Worm (Caenorhabditis elegans) whole organism, L1 larva: Measurements from ENCODE around the gene F16G10.13.
A peak's percentile ranks its signal among the peaks of the same experiment; 100 is the strongest.

Experiments used
- F16B12.6 ChIP-seq: fragments of 150-350 bp; optimal IDR thresholded peaks from 2 replicates; lab custom pipeline; 2014; ENCODE audit warnings: missing biosample characterization, missing genetic modification characterization
- aha-1 ChIP-seq: fragments of 150-350 bp; optimal IDR thresholded peaks from 2 replicates; lab custom pipeline; 2014; ENCODE audit warnings: missing biosample characterization, missing genetic modification characterization
- blmp-1 ChIP-seq: fragments of 150-350 bp; optimal IDR thresholded peaks from 2 replicates; lab custom pipeline; 2014; ENCODE audit warnings: missing biosample characterization, missing genetic modification characterization
- ceh-8 ChIP-seq: fragments of 200-800 bp; sonication (Bioruptor generic); optimal IDR thresholded peaks from 2 replicates; lab custom pipeline; 2018; ENCODE audit warnings: mild to moderate bottlenecking, missing genetic modification characterization, moderate library complexity, missing compliant biosample characterization
- ces-1 ChIP-seq: fragments of 150-350 bp; optimal IDR thresholded peaks from 2 replicates; lab custom pipeline; 2014; ENCODE audit warnings: missing biosample characterization, missing genetic modification reagents, missing genetic modification characterization
- dpl-1 ChIP-seq, 3 experiments: fragments of 150-350 bp in 2 of 3; sonication (generic microtip) in 1 of 3; optimal IDR thresholded peaks; 2 replicates each; lab custom pipeline; 2014 to 2017; ENCODE audit warnings: missing biosample characterization in 3 of 3, missing genetic modification characterization in 3 of 3, missing genetic modification reagents in 3 of 3
- efl-1 ChIP-seq, 4 experiments: fragments of 150-350 bp; optimal IDR thresholded peaks in 3 of 4; peaks in 1 of 4; 1 replicate in 1 of 4; 2 replicates in 3 of 4; lab custom pipeline; 2014; ENCODE audit warnings: missing biosample characterization in 2 of 4, missing genetic modification characterization in 2 of 4, missing genetic modification reagents in 2 of 4
- efl-3 ChIP-seq: fragments of 200-800 bp; sonication (Bioruptor generic); optimal IDR thresholded peaks from 2 replicates; lab custom pipeline; 2018; ENCODE audit warnings: mild to moderate bottlenecking, missing genetic modification characterization, missing compliant biosample characterization
- egl-27 ChIP-seq, 2 experiments: fragments of 150-350 bp in 1 of 2; sonication (generic microtip); optimal IDR thresholded peaks; 3 replicates each; lab custom pipeline; 2017 to 2018; ENCODE audit warnings: missing biosample characterization in 2 of 2, missing genetic modification characterization in 2 of 2, missing genetic modification reagents in 2 of 2
- elt-2 ChIP-seq: sonication (generic microtip); optimal IDR thresholded peaks from 2 replicates; lab custom pipeline; 2016; ENCODE audit warnings: missing genetic modification characterization, mild to moderate bottlenecking, inconsistent platforms, missing compliant biosample characterization, missing genetic modification reagents
- elt-3 ChIP-seq, 6 experiments: fragments of 150-350 bp in 1 of 6; sonication (generic microtip); optimal IDR thresholded peaks; 2 replicates each; lab custom pipeline; 2017 to 2018; ENCODE audit warnings: missing biosample characterization in 6 of 6, missing genetic modification characterization in 6 of 6, inconsistent platforms in 1 of 6
- hlh-17 ChIP-seq: fragments of 200-800 bp; sonication (Bioruptor generic); optimal IDR thresholded peaks from 2 replicates; lab custom pipeline; 2018; ENCODE audit warnings: missing genetic modification characterization, mild to moderate bottlenecking, missing compliant biosample characterization, moderate library complexity, borderline replicate concordance
- isw-1 ChIP-seq: fragments of 200-800 bp; sonication (Bioruptor generic); IDR thresholded peaks from 2 replicates; pipeline ENCODE4 v1.3.6; 2022; ENCODE audit warnings: missing genetic modification characterization, missing compliant biosample characterization
- jun-1 ChIP-seq: fragments of 150-350 bp; optimal IDR thresholded peaks from 2 replicates; lab custom pipeline; 2014; ENCODE audit warnings: missing biosample characterization, missing genetic modification reagents, missing genetic modification characterization
- lin-13 ChIP-seq: fragments of 150-350 bp; optimal IDR thresholded peaks from 2 replicates; lab custom pipeline; 2014; ENCODE audit warnings: missing biosample characterization, missing genetic modification reagents, missing genetic modification characterization
- lin-35 ChIP-seq, 2 experiments: fragments of 150-350 bp; optimal IDR thresholded peaks; 2 replicates each; lab custom pipeline; 2014; ENCODE audit warnings: missing biosample characterization in 2 of 2, missing genetic modification characterization in 2 of 2, missing genetic modification reagents in 2 of 2
- lsy-2 ChIP-seq, 2 experiments: fragments of 150-350 bp; optimal IDR thresholded peaks; 2 replicates each; lab custom pipeline; 2014; ENCODE audit warnings: missing biosample characterization in 2 of 2, missing genetic modification characterization in 2 of 2
- mef-2 ChIP-seq: fragments of 150-350 bp; optimal IDR thresholded peaks from 2 replicates; lab custom pipeline; 2014; ENCODE audit warnings: missing biosample characterization, missing genetic modification characterization
- nhr-19 ChIP-seq: fragments of 200-800 bp; sonication (Bioruptor generic); conservative IDR thresholded peaks from 2 replicates; pipeline ENCODE4 v1.3.6; 2022; ENCODE audit warnings: missing genetic modification characterization, missing compliant biosample characterization
- nhr-77 ChIP-seq: fragments of 150-350 bp; optimal IDR thresholded peaks from 2 replicates; lab custom pipeline; 2014; ENCODE audit warnings: missing biosample characterization, missing genetic modification characterization
- nhr-90 ChIP-seq: sonication (generic microtip); optimal IDR thresholded peaks from 2 replicates; lab custom pipeline; 2016; ENCODE audit warnings: mild to moderate bottlenecking, missing genetic modification characterization, missing compliant biosample characterization; ENCODE audit not compliant: poor library complexity
- pag-3 ChIP-seq: sonication (generic microtip); optimal IDR thresholded peaks from 2 replicates; lab custom pipeline; 2017; ENCODE audit warnings: missing genetic modification characterization, mild to moderate bottlenecking, missing compliant biosample characterization, antibody characterized with exemption, borderline replicate concordance; ENCODE audit not compliant: insufficient read depth
- pax-3 ChIP-seq: fragments of 200-800 bp; sonication (Bioruptor generic); optimal IDR thresholded peaks from 2 replicates; lab custom pipeline; 2018; ENCODE audit warnings: mild to moderate bottlenecking, missing genetic modification characterization, moderate library complexity, missing compliant biosample characterization
- pqm-1 ChIP-seq: sonication (generic microtip); optimal IDR thresholded peaks from 3 replicates; lab custom pipeline; 2017; ENCODE audit warnings: missing biosample characterization, missing genetic modification characterization
- skn-1 ChIP-seq: fragments of 150-350 bp; optimal IDR thresholded peaks from 2 replicates; lab custom pipeline; 2014; ENCODE audit warnings: missing biosample characterization, missing genetic modification characterization
- snu-23 ChIP-seq: sonication (generic microtip); optimal IDR thresholded peaks from 2 replicates; lab custom pipeline; 2016; ENCODE audit warnings: missing genetic modification characterization, missing compliant biosample characterization
- tlp-1 ChIP-seq: fragments of 150-350 bp; optimal IDR thresholded peaks from 2 replicates; lab custom pipeline; 2014; ENCODE audit warnings: missing biosample characterization, missing genetic modification characterization
- unc-98 ChIP-seq: fragments of 200-800 bp; sonication (Bioruptor generic); IDR thresholded peaks from 2 replicates; pipeline ENCODE4 v1.3.6; 2022; ENCODE audit warnings: missing genetic modification characterization, missing compliant biosample characterization
- vab-15 ChIP-seq: sonication (generic microtip); optimal IDR thresholded peaks from 2 replicates; lab custom pipeline; 2017; ENCODE audit warnings: missing genotype, mild to moderate bottlenecking, missing genetic modification characterization, missing compliant biosample characterization
- xbp-1 ChIP-seq: sonication (generic microtip); optimal IDR thresholded peaks from 2 replicates; lab custom pipeline; 2016; ENCODE audit warnings: missing genetic modification characterization, missing compliant biosample characterization
- zag-1 ChIP-seq: fragments of 150-350 bp; optimal IDR thresholded peaks from 2 replicates; lab custom pipeline; 2014; ENCODE audit warnings: missing biosample characterization, missing genetic modification characterization
- ztf-11 ChIP-seq, 2 experiments: sonication (generic microtip); optimal IDR thresholded peaks; 2 replicates each; lab custom pipeline; 2016 to 2017; ENCODE audit warnings: missing genetic modification characterization in 2 of 2, missing biosample characterization in 1 of 2, missing compliant biosample characterization in 1 of 2

F16G10.13 gene

DNA sequence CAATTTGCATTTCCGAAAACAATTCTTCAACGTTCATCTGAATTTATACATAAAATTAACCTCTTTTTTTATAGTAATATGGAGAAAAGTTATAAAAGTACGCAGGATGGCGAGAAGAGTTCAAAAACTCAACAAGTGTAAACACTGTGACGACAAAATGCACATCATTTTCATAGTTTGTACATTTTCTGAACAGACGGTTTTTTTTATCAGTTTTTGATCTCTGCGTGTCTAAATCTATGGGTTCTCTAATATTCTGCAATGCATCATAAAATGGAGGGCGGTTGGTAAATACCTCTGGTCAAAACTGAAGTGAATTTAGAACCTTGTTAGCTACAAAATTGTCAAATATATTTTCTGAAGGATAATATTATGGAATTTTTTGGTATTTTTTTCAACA is 19.7 kb upstream of the F16G10.13 start, which contains the start of gene fbxa-4:
Gene fbxa-4, minus strand, starts transcription at position 93 of the 400 bp plus-strand sequence.
- TF ChIP-seq F16B12.6 (tag; lab: Kevin White, UChicago) (peak; percentile 44), nhr-90 (tag; lab: Kevin White, UChicago) (peak; percentile 11), elt-2 (tag; lab: Kevin White, UChicago) (peak; percentile 65), dpl-1 (GFP tag; optimal IDR thresholded peaks at IDR 0.05; lab: Kevin White, UChicago) (peak in 1 of 3 experiments; percentile 4), efl-1 (optimal IDR thresholded peaks at IDR 0.05; lab: Kevin White, UChicago) (peak in 1 of 2 experiments; percentile 27), efl-1 (GFP tag; optimal IDR thresholded peaks at IDR 0.05 in 1 of 2; lab: Kevin White, UChicago) (peak in 1 of 2 experiments; percentile 35), nhr-19 (GFP tag; lab: Robert Waterston, UW) (no peak), lsy-2 (tag; optimal IDR thresholded peaks at IDR 0.05; lab: Kevin White, UChicago) (peak in 1 of 2 experiments; percentile 15), blmp-1 (tag; lab: Kevin White, UChicago) (no peak), lin-35 (GFP tag; optimal IDR thresholded peaks at IDR 0.05; lab: Kevin White, UChicago) (peak in 1 of 2 experiments; percentile 51)

DNA sequence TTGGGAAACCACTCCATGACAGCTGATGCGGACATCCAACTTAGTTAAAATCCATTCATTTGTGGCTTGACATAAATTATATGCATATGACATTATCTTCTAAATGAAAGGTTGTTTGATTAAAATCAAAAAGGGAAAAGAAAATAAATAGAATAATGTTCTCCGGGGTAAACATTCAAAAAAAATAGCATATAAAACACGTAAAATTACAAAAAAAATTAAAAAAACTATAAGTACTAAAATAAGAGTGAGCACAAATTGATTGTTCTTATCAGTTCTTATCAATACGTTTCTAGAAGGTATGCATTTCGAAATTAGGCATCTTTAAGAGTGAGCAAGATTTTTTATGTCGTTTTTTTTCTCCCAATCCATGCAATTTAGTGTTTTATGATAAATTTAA is 16.9 kb upstream of the F16G10.13 start, which contains the start of gene fbxa-182:
Gene fbxa-182, minus strand, starts transcription at position 101 of the 400 bp plus-strand sequence.
- TF ChIP-seq skn-1 (tag; lab: Kevin White, UChicago) = no peak
- peak; percentile 10 for TF ChIP-seq elt-2 (tag; lab: Kevin White, UChicago)

DNA sequence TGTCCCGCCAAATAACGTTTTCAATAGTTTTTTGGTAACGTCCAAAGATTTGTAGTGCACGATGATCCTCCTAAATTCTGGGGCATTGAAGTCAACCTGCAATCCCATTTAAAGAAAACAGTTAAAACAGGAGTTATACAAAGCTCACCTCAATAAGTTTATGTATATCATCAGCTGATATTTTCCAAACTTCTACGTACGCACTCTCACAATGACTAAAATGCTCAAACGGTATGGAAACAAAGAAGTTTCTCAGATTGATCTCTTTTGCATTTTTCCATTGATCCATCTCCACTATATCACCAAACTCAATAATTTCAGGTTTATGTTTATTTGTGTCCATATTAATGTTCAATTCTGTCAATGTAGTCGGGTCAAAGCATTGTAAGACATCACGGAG is 15.8 kb upstream of the F16G10.13 start:
- TF ChIP-seq efl-1 (optimal IDR thresholded peaks at IDR 0.05; lab: Kevin White, UChicago) = no peak
- peak in 1 of 2 experiments; percentile 55 for TF ChIP-seq efl-1 (GFP tag; optimal IDR thresholded peaks at IDR 0.05 in 1 of 2; lab: Kevin White, UChicago)
- no peak for TF ChIP-seq snu-23 (GFP tag; lab: Kevin White, UChicago)
- TF ChIP-seq, all 84 proteins: peak for 1

DNA sequence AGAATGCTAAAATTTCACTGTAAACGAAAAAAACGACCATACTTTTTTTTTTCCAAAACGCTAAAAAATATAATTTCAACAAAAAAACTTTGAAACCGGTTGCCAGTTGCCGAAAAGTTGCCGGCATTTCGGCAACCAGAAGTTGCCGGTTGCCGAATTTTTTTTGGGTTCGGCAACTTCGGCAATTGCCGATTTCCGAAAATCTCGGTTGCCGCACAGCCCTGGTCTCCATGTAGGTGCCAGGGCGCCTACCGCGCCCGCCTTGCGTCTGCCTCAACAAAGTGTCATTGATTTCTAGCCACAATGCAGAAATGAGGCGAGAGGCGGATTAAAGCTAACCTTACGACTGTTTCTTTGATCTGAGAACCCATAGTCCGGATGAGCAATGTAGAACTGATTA is 15.3 kb upstream of the F16G10.13 start:
- no peak for TF ChIP-seq ces-1 (GFP tag; lab: Kevin White, UChicago)
- TF ChIP-seq ztf-11 (tag; optimal IDR thresholded peaks at IDR 0.05; lab: Kevin White, UChicago) = no peak

DNA sequence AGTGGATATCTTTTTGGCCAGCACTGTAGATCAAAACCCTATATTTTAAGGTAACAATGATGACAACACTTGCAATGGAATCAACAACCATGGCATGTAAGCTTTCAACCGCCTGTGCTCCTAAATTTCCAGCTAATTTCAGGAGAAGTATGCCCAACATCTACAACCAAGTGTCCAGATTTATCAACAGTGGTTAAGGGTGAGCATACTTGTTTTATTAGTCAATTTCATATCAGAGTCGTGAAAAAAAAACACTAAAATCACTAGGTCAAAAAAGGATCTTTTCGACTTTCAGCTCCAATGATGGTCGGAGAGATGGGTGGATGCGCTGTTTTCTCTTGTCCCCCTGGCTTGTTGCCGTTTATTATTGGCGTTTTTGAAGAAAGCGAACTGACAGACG is 8.2 kb upstream of the F16G10.13 start, which contains the start of gene F16G10.1:
Gene F16G10.1, plus strand, starts transcription at position 301 of the 400 bp plus-strand sequence.
- TF ChIP-seq hlh-17 (GFP tag; lab: Kevin White, UChicago) (no peak), nhr-77 (no peak), pag-3 (no peak), pax-3 (tag; lab: Kevin White, UChicago) (no peak), mef-2 (no peak), ceh-8 (GFP tag; lab: Kevin White, UChicago) (no peak), unc-98 (GFP tag; lab: Robert Waterston, UW) (no peak), jun-1 (no peak)

DNA sequence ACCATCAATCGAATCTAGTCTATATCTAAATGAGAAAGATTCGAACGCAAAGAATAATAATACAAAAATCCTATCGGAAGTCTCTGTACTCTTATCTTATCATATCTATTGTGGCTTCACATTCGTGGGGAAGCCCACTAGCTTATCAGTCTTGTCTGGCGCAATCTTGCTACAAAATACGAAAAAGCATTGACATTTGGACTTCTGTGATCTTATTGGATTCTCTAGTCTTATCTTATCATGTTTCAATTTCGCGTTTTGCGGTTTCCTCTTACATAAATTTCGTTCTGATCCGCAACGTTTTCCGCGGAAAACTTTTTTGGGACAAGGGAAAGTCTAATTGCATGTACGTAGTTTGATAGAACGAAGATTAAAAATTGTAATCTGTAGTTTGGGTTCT is 4.0 kb upstream of the F16G10.13 start:
- TF ChIP-seq pqm-1 (tag; lab: Kevin White, UChicago) (no peak), blmp-1 (tag; lab: Kevin White, UChicago) (peak; percentile 92), lin-13 (GFP tag; lab: Kevin White, UChicago) (no peak), tlp-1 (tag; lab: Kevin White, UChicago) (no peak), isw-1 (GFP tag; lab: Robert Waterston, UW) (no peak), aha-1 (no peak), vab-15 (tag; lab: Kevin White, UChicago) (no peak), elt-3 (tag; optimal IDR thresholded peaks at IDR 0.05; lab: Kevin White, UChicago) (peak; percentile 89 to 97 (median 91)), xbp-1 (tag; lab: Kevin White, UChicago) (no peak), skn-1 (tag; lab: Kevin White, UChicago) (no peak), egl-27 (tag; optimal IDR thresholded peaks at IDR 0.05; lab: Kevin White, UChicago) (no peak), efl-3 (GFP tag; lab: Kevin White, UChicago) (no peak), ceh-8 (GFP tag; lab: Kevin White, UChicago) (no peak), zag-1 (no peak), mef-2 (no peak)
